Fruit fly (Drosophila melanogaster) whole organism, embryonic: ENCODE measurements around the gene Sgp.

Source experiments
- Adf1 ChIP-seq: fragments of 200-800 bp; sonication (Bioruptor generic); IDR thresholded peaks from 2 replicates; pipeline ENCODE4 v1.3.6; 2022; ENCODE audit warnings: missing biosample characterization, missing genetic modification characterization
- Bgb ChIP-seq: fragments of 200-800 bp; sonication (Bioruptor generic); IDR thresholded peaks from 2 replicates; pipeline ENCODE4 v1.3.6; 2022; ENCODE audit warnings: missing biosample characterization, missing genetic modification characterization; ENCODE audit not compliant: partially characterized antibody
- CG10321 ChIP-seq: fragments of 200-800 bp; sonication (Bioruptor generic); IDR thresholded peaks from 2 replicates; pipeline ENCODE4 v1.3.6; 2022; ENCODE audit warnings: missing biosample characterization, missing genetic modification characterization
- CG10565 ChIP-seq: fragments of 200-800 bp; sonication (Bioruptor generic); optimal IDR thresholded peaks from 3 replicates; lab custom pipeline; 2016; ENCODE audit warnings: missing biosample characterization, mild to moderate bottlenecking, missing genetic modification characterization
- CG12744 ChIP-seq: fragments of 200-800 bp; sonication (Bioruptor generic); optimal IDR thresholded peaks from 2 replicates; lab custom pipeline; 2016; ENCODE audit warnings: missing biosample characterization, missing genetic modification characterization
- CG13424 ChIP-seq: fragments of 200-800 bp; sonication (Bioruptor generic); optimal IDR thresholded peaks from 2 replicates; lab custom pipeline; 2019; ENCODE audit warnings: missing biosample characterization, mild to moderate bottlenecking, missing genetic modification characterization, moderate library complexity
- CG15514 ChIP-seq: fragments of 200-800 bp; sonication (Bioruptor generic); optimal IDR thresholded peaks from 3 replicates; lab custom pipeline; 2017; ENCODE audit warnings: missing biosample characterization, missing genetic modification characterization, mild to moderate bottlenecking, moderate library complexity, missing genetic modification reagents
- CG17802 ChIP-seq: fragments of 200-800 bp; sonication (Bioruptor generic); optimal IDR thresholded peaks from 2 replicates; lab custom pipeline; 2018; ENCODE audit warnings: missing biosample characterization, mild to moderate bottlenecking, missing genetic modification characterization, moderate library complexity
- CG17829 ChIP-seq: fragments of 200-800 bp; optimal IDR thresholded peaks from 2 replicates; lab custom pipeline; 2019; ENCODE audit warnings: missing biosample characterization, mild to moderate bottlenecking, missing genetic modification characterization, moderate library complexity
- CG1792 ChIP-seq: fragments of 200-800 bp; sonication (Bioruptor generic); optimal IDR thresholded peaks from 2 replicates; lab custom pipeline; 2016; ENCODE audit warnings: missing biosample characterization, missing genetic modification characterization
- CG4360 ChIP-seq: fragments of 200-800 bp; sonication (Bioruptor generic); IDR thresholded peaks from 2 replicates; pipeline ENCODE4 v1.3.6; 2022; ENCODE audit warnings: missing biosample characterization, missing genetic modification characterization
- CG4820 ChIP-seq: fragments of 200-800 bp; sonication (Bioruptor generic); optimal IDR thresholded peaks from 3 replicates; lab custom pipeline; 2016; ENCODE audit warnings: missing biosample characterization, missing genetic modification characterization
- CG6272 ChIP-seq: fragments of 200-800 bp; sonication (Bioruptor generic); IDR thresholded peaks from 2 replicates; pipeline ENCODE4 v1.3.6; 2022; ENCODE audit warnings: missing biosample characterization, missing genetic modification characterization
- CG6854 ChIP-seq: fragments of 200-800 bp; sonication (Bioruptor generic); optimal IDR thresholded peaks from 3 replicates; lab custom pipeline; 2017; ENCODE audit warnings: missing biosample characterization, mild to moderate bottlenecking, missing genetic modification characterization
- CG8359 ChIP-seq: fragments of 200-800 bp; sonication (Bioruptor generic); optimal IDR thresholded peaks from 2 replicates; lab custom pipeline; 2017; ENCODE audit warnings: missing biosample characterization, mild to moderate bottlenecking, missing genetic modification characterization, borderline replicate concordance
- Ets97D ChIP-seq: fragments of 200-800 bp; sonication (Bioruptor generic); optimal IDR thresholded peaks from 3 replicates; lab custom pipeline; 2016; ENCODE audit warnings: missing biosample characterization, missing genetic modification characterization
- Gug ChIP-seq: fragments of 200-800 bp; sonication (Bioruptor generic); IDR thresholded peaks from 4 replicates; pipeline ENCODE4 v1.3.6; 2022; ENCODE audit warnings: missing biosample characterization, missing genetic modification characterization
- HHEX ChIP-seq: fragments of 200-800 bp; sonication (Bioruptor generic); optimal IDR thresholded peaks from 3 replicates; lab custom pipeline; 2017; ENCODE audit warnings: missing biosample characterization, mild to moderate bottlenecking, missing genetic modification characterization, missing genetic modification reagents
- Hand ChIP-seq: fragments of 200-800 bp; sonication (Bioruptor generic); optimal IDR thresholded peaks from 2 replicates; lab custom pipeline; 2017; ENCODE audit warnings: mild to moderate bottlenecking, missing biosample characterization, missing genetic modification reagents, missing genetic modification characterization
- Hr51 ChIP-seq, 2 experiments: fragments of 200-800 bp; sonication (Bioruptor generic); optimal IDR thresholded peaks; 2 replicates in 1 of 2; 3 replicates in 1 of 2; lab custom pipeline; 2016 to 2018; ENCODE audit warnings: missing biosample characterization in 2 of 2, missing genetic modification characterization in 2 of 2, mild to moderate bottlenecking in 1 of 2, moderate library complexity in 1 of 2
- Lhr ChIP-seq: fragments of 200-800 bp; sonication (Bioruptor generic); optimal IDR thresholded peaks from 3 replicates; lab custom pipeline; 2017; ENCODE audit warnings: mild to moderate bottlenecking, missing biosample characterization, missing genetic modification reagents, missing genetic modification characterization
- Max ChIP-seq: fragments of 200-800 bp; sonication (Bioruptor generic); optimal IDR thresholded peaks from 2 replicates; lab custom pipeline; 2016; ENCODE audit warnings: missing biosample characterization, mild to moderate bottlenecking, missing genetic modification characterization
- Pdp1 ChIP-seq, 2 experiments: fragments of 200-800 bp; sonication (Bioruptor generic); optimal IDR thresholded peaks; 3 replicates each; lab custom pipeline; 2016; ENCODE audit warnings: missing biosample characterization in 2 of 2, missing genetic modification characterization in 2 of 2, mild to moderate bottlenecking in 1 of 2, moderate library complexity in 1 of 2
- Poxn ChIP-seq: fragments of 200-800 bp; sonication (Bioruptor generic); IDR thresholded peaks from 2 replicates; pipeline ENCODE4 v1.3.6; 2022; ENCODE audit warnings: missing biosample characterization, missing genetic modification characterization
- Ravus ChIP-seq: fragments of 200-800 bp; sonication (Bioruptor generic); IDR thresholded peaks from 2 replicates; pipeline ENCODE4 v1.3.6; 2022; ENCODE audit warnings: missing biosample characterization, missing genetic modification characterization
- Sin3A ChIP-seq: fragments of >200 bp; optimal IDR thresholded peaks from 2 replicates; lab custom pipeline; 2018
- Usf ChIP-seq: fragments of 200-800 bp; sonication (Bioruptor generic); optimal IDR thresholded peaks from 2 replicates; lab custom pipeline; 2017; ENCODE audit warnings: missing genotype, missing biosample characterization, missing genetic modification characterization
- Vsx1 ChIP-seq: fragments of 200-800 bp; sonication (Bioruptor generic); optimal IDR thresholded peaks from 2 replicates; lab custom pipeline; 2017; ENCODE audit warnings: missing biosample characterization, mild to moderate bottlenecking, missing genetic modification characterization, missing genetic modification reagents
- Xbp1 ChIP-seq: fragments of 200-800 bp; sonication (Bioruptor generic); optimal IDR thresholded peaks from 3 replicates; lab custom pipeline; 2016; ENCODE audit warnings: missing biosample characterization, mild to moderate bottlenecking, missing genetic modification characterization
- bigmax ChIP-seq: fragments of 200-800 bp; sonication (Bioruptor generic); optimal IDR thresholded peaks from 2 replicates; lab custom pipeline; 2018; ENCODE audit warnings: missing biosample characterization, mild to moderate bottlenecking, missing genetic modification characterization
- cas ChIP-seq: fragments of 200-800 bp; sonication (Bioruptor generic); IDR thresholded peaks from 2 replicates; pipeline ENCODE4 v1.3.6; 2022; ENCODE audit warnings: missing biosample characterization, missing genetic modification characterization
- ci ChIP-seq: fragments of 200-800 bp; sonication (Bioruptor generic); IDR thresholded peaks from 3 replicates; pipeline ENCODE4 v1.3.6; 2022; ENCODE audit warnings: missing biosample characterization, missing genetic modification characterization
- dan ChIP-seq: fragments of 200-800 bp; sonication (Bioruptor generic); IDR thresholded peaks from 2 replicates; pipeline ENCODE4 v1.3.6; 2022; ENCODE audit warnings: missing biosample characterization, missing genetic modification characterization
- dm ChIP-seq: fragments of 200-800 bp; sonication (Bioruptor generic); optimal IDR thresholded peaks from 3 replicates; lab custom pipeline; 2016; ENCODE audit warnings: missing biosample characterization, missing genetic modification characterization
- hbn ChIP-seq: fragments of 200-800 bp; sonication (Bioruptor generic); IDR thresholded peaks from 2 replicates; pipeline ENCODE4 v1.3.6; 2022; ENCODE audit warnings: missing biosample characterization, missing genetic modification characterization; ENCODE audit not compliant: partially characterized antibody
- jumu ChIP-seq: fragments of 200-800 bp; sonication (Bioruptor generic); optimal IDR thresholded peaks from 3 replicates; lab custom pipeline; 2016; ENCODE audit warnings: missing biosample characterization, missing genetic modification characterization
- lab ChIP-seq: fragments of 200-800 bp; sonication (Bioruptor generic); optimal IDR thresholded peaks from 3 replicates; lab custom pipeline; 2017; ENCODE audit warnings: missing biosample characterization, missing genetic modification characterization, mild to moderate bottlenecking, moderate library complexity, missing genetic modification reagents
- lbe ChIP-seq: fragments of 200-800 bp; sonication (Bioruptor generic); optimal IDR thresholded peaks from 2 replicates; lab custom pipeline; 2016; ENCODE audit warnings: missing biosample characterization, mild to moderate bottlenecking, missing genetic modification characterization
- mld ChIP-seq: fragments of 200-800 bp; sonication (Bioruptor generic); IDR thresholded peaks from 3 replicates; pipeline ENCODE4 v1.3.6; 2022; ENCODE audit warnings: missing biosample characterization, missing genetic modification characterization; ENCODE audit not compliant: partially characterized antibody
- odd ChIP-seq: fragments of 200-800 bp; sonication (Bioruptor generic); optimal IDR thresholded peaks from 2 replicates; lab custom pipeline; 2017; ENCODE audit warnings: missing biosample characterization, mild to moderate bottlenecking, missing genetic modification characterization
- rib ChIP-seq: fragments of 200-800 bp; sonication (Bioruptor generic); IDR thresholded peaks from 2 replicates; pipeline ENCODE4 v1.3.6; 2022; ENCODE audit warnings: missing biosample characterization, missing genetic modification characterization
- sc ChIP-seq, 3 experiments: fragments of >200 bp in 2 of 3; fragments of 200-800 bp in 1 of 3; sonication (Bioruptor generic) in 1 of 3; optimal IDR thresholded peaks; 2 replicates in 2 of 3; 3 replicates in 1 of 3; lab custom pipeline; 2017; ENCODE audit warnings: mild to moderate bottlenecking in 1 of 3, missing biosample characterization in 1 of 3, missing genetic modification characterization in 1 of 3, missing genetic modification reagents in 1 of 3
- sima ChIP-seq: fragments of 200-800 bp; sonication (Bioruptor generic); optimal IDR thresholded peaks from 2 replicates; lab custom pipeline; 2016; ENCODE audit warnings: missing biosample characterization, missing genetic modification characterization
- sna ChIP-seq: fragments of 200-800 bp; sonication (Bioruptor generic); IDR thresholded peaks from 2 replicates; pipeline ENCODE4 v1.3.6; 2022; ENCODE audit warnings: missing biosample characterization, missing genetic modification characterization; ENCODE audit not compliant: partially characterized antibody
- so ChIP-seq: fragments of 200-800 bp; sonication (Bioruptor generic); IDR thresholded peaks from 3 replicates; pipeline ENCODE4 v1.3.6; 2022; ENCODE audit warnings: missing biosample characterization, missing genetic modification characterization
- trh ChIP-seq: fragments of 200-800 bp; sonication (Bioruptor generic); optimal IDR thresholded peaks from 2 replicates; lab custom pipeline; 2016; ENCODE audit warnings: missing biosample characterization, missing genetic modification characterization
- twi ChIP-seq: fragments of 200-800 bp; optimal IDR thresholded peaks from 2 replicates; lab custom pipeline; 2019; ENCODE audit warnings: missing biosample characterization, mild to moderate bottlenecking, missing genetic modification characterization, moderate library complexity
- unc-4 ChIP-seq: fragments of 200-800 bp; sonication (Bioruptor generic); IDR thresholded peaks from 2 replicates; pipeline ENCODE4 v1.3.6; 2022; ENCODE audit warnings: missing biosample characterization, missing genetic modification characterization; ENCODE audit not compliant: partially characterized antibody
- unpg ChIP-seq: fragments of 200-800 bp; sonication (Bioruptor generic); optimal IDR thresholded peaks from 3 replicates; lab custom pipeline; 2018; ENCODE audit warnings: missing biosample characterization, mild to moderate bottlenecking, missing genetic modification characterization, moderate library complexity
- zfh2 ChIP-seq: fragments of 200-800 bp; sonication (Bioruptor generic); optimal IDR thresholded peaks from 2 replicates; lab custom pipeline; 2016; ENCODE audit warnings: missing biosample characterization, missing genetic modification characterization

Sgp gene

DNA sequence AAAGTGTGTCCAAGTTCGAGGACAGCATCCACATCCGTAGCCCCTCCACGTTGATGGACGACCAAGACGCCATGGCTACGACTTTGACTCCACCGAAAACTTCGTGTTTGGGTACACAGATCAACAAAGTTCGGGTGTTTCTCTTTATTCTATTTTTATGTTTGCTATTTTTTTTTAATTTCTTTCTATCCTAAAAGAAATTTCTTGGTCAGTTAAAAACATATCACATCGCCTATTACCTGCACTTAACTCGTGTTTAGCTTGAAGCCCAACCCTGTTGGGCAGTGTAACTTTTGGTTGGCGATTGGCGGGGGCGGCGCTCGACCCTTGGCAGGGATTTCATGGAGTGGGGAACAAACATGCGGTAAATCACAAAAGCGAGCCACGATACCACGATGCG, 46.0 kb upstream of the Sgp start:
- no peak; the same call in 1 of the 2 replicates for TF ChIP-seq CG4360 (GFP tag; lab: Robert Waterston, UW)
- peak; percentile 27 to 65 for TF ChIP-seq Hr51 (GFP tag; optimal IDR thresholded peaks at IDR 0.05; lab: Kevin White, UChicago)
- TF ChIP-seq CG10565 (GFP tag; lab: Kevin White, UChicago): no peak
- TF ChIP-seq Pdp1 (GFP tag; optimal IDR thresholded peaks at IDR 0.05; lab: Kevin White, UChicago): peak in 1 of 2 experiments; percentile 22
- TF ChIP-seq lab (GFP tag; lab: Kevin White, UChicago): peak; percentile 76
- no peak for TF ChIP-seq odd (GFP tag; lab: Kevin White, UChicago)
- no peak for TF ChIP-seq Ravus (GFP tag; lab: Robert Waterston, UW)
- TF ChIP-seq sc (optimal IDR thresholded peaks at IDR 0.05; lab: Kevin White, UChicago): no peak
- no peak for TF ChIP-seq sc (GFP tag; optimal IDR thresholded peaks at IDR 0.05; lab: Kevin White, UChicago)
- TF ChIP-seq sima: no peak
- TF ChIP-seq CG13424 (tag; lab: Kevin White, UChicago): peak; percentile 37
- TF ChIP-seq sna (GFP tag; lab: Robert Waterston, UW): no peak
- TF ChIP-seq Sin3A (lab: Kevin White, UChicago): no peak
- no peak for TF ChIP-seq Bgb (GFP tag; lab: Robert Waterston, UW)
- peak; percentile 21 for TF ChIP-seq CG1792
- no peak for TF ChIP-seq twi
- TF ChIP-seq CG17829 (tag; lab: Kevin White, UChicago): peak; percentile 51
- TF ChIP-seq mld: no peak
- peak; percentile 83 for TF ChIP-seq ci
- no peak for TF ChIP-seq unc-4 (GFP tag; lab: Robert Waterston, UW)
- TF ChIP-seq HHEX (GFP tag; lab: Kevin White, UChicago): peak; percentile 68
- TF ChIP-seq CG6854 (GFP tag; lab: Kevin White, UChicago): no peak
- no peak for TF ChIP-seq Poxn
- TF ChIP-seq Ets97D (GFP tag; lab: Kevin White, UChicago): no peak
- TF ChIP-seq rib: no peak
- TF ChIP-seq CG15514: peak; percentile 40
- TF ChIP-seq jumu (GFP tag; lab: Kevin White, UChicago): no peak
- no peak for TF ChIP-seq bigmax
- TF ChIP-seq CG12744 (GFP tag; lab: Kevin White, UChicago): no peak
- no peak for TF ChIP-seq Usf (GFP tag; lab: Kevin White, UChicago)
- peak; percentile 6 for TF ChIP-seq lbe (GFP tag; lab: Kevin White, UChicago)
- TF ChIP-seq Lhr: no peak
- TF ChIP-seq Xbp1: peak; percentile 57
- no peak for TF ChIP-seq trh (GFP tag; lab: Kevin White, UChicago)
- no peak; the same call in 1 of the 2 replicates for TF ChIP-seq CG10321 (GFP tag; lab: Robert Waterston, UW)
- TF ChIP-seq Vsx1: no peak
- no peak for TF ChIP-seq dan (GFP tag; lab: Robert Waterston, UW)
- no peak for TF ChIP-seq dm
- no peak for TF ChIP-seq hbn (GFP tag; lab: Robert Waterston, UW)
- TF ChIP-seq so (GFP tag; lab: Robert Waterston, UW): 0 out of 3 replicates have a peak, but pooled peaks have one; percentile 40
- peak; percentile 46 for TF ChIP-seq CG17802
- TF ChIP-seq unpg: peak; percentile 57
- no peak for TF ChIP-seq Hand
- TF ChIP-seq Max (GFP tag; lab: Kevin White, UChicago): peak; percentile 13
- peak; percentile 71 for TF ChIP-seq Gug (GFP tag; lab: Robert Waterston, UW)
- peak; percentile 57 for TF ChIP-seq CG6272
- TF ChIP-seq cas (GFP tag; lab: Robert Waterston, UW): no peak
- TF ChIP-seq zfh2 (GFP tag; lab: Kevin White, UChicago): no peak
- TF ChIP-seq CG8359: peak; percentile 40
- TF ChIP-seq CG4820: peak; percentile 35
- TF ChIP-seq Adf1: no peak
